Fruit fly (Drosophila melanogaster) whole organism: ENCODE data around the gene CG18731.

ENCODE experiments used
- psq ChIP-seq: fragments of >200 bp; optimal IDR thresholded peaks from 2 replicates; lab custom pipeline; 2017
- usp ChIP-seq: fragments of >200 bp; optimal IDR thresholded peaks from 2 replicates; lab custom pipeline; 2017; ENCODE audit warnings: missing biosample characterization, missing genetic modification characterization, mixed read lengths

DNA sequence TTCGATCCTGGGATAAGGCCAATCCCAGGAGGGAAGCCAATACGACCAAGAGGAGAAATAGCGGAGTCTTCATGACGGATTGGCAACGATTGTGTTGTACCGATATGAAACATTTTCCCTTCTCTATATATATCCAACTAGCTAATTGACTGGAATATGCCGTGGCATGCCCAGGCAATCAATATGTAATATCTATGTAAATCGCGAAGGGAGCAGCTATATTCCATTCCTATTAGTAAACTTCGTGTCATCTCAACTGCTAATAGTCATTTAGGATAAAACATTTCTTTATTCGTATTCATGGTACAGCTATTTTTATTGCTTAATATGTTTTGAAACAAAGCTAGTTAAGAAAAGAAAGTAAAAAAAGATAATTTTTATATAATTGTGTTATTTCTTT, 9.6 kb upstream of the CG18731 start, which contains the start of gene Dup99B:
- no peak for TF ChIP-seq usp
- no peak for TF ChIP-seq psq (lab: Kevin White, UChicago)
